Fruit fly (Drosophila melanogaster): ENCODE results near the gene tra.

The tra gene

dm6 chr3L:16566093-16566492 lies 24.8 kb downstream of the tra start:
- no peak for TF ChIP-seq CG17801 (GFP tag; optimal IDR thresholded peaks at IDR 0.05; ENCODE audit: partially characterized antibody)

- TF ChIP-seq CG17801 (GFP tag; optimal IDR thresholded peaks at IDR 0.05; ENCODE audit: partially characterized antibody), result no peak
Observed at dm6 chr3L:16563361-16563760, 27.5 kb downstream of the tra start.

dm6 chr3L:16556523-16556922 lies 34.3 kb downstream of the tra start, which contains the start of gene CG4229:
TSS of gene CG4229 (plus strand) at chr3L:16556823.
- TF ChIP-seq CG17801 (GFP tag; optimal IDR thresholded peaks at IDR 0.05; ENCODE audit: partially characterized antibody), result no peak

dm6 chr3L:16546159-16546558 lies 44.7 kb downstream of the tra start:
- no peak for TF ChIP-seq CG17801 (GFP tag; optimal IDR thresholded peaks at IDR 0.05; ENCODE audit: partially characterized antibody)

- no peak for TF ChIP-seq CG17801 (GFP tag; optimal IDR thresholded peaks at IDR 0.05; ENCODE audit: partially characterized antibody)
Observed at dm6 chr3L:16545511-16545910, 45.3 kb downstream of the tra start, which contains the start of gene CG13033. TSS of gene CG13033 (minus strand) at chr3L:16545628.

- no peak for TF ChIP-seq CG17801 (GFP tag; optimal IDR thresholded peaks at IDR 0.05; ENCODE audit: partially characterized antibody)
Observed at dm6 chr3L:16544220-16544619, 46.6 kb downstream of the tra start.

- TF ChIP-seq CG17801 (GFP tag; optimal IDR thresholded peaks at IDR 0.05; ENCODE audit: partially characterized antibody), result no peak
Observed at dm6 chr3L:16542998-16543624, 47.7 kb downstream of the tra start, which contains the start of gene CG43373. TSS of gene CG43373 (minus strand) at chr3L:16543370.
